Worm (Caenorhabditis elegans) whole organism, L2 larva: Measurements from ENCODE around the gene K02D10.1.

Source experiments
- C34F6.9 ChIP-seq: fragments of 150-350 bp; optimal IDR thresholded peaks from 2 replicates; lab custom pipeline; 2014; ENCODE audit warnings: missing biosample characterization, missing genetic modification characterization
- F13H6.1 ChIP-seq: sonication (generic microtip); optimal IDR thresholded peaks from 2 replicates; lab custom pipeline; 2016; ENCODE audit warnings: missing genetic modification characterization, missing compliant biosample characterization
- R02D3.7 ChIP-seq: fragments of 150-350 bp; optimal IDR thresholded peaks from 2 replicates; lab custom pipeline; 2014; ENCODE audit warnings: missing biosample characterization, missing genetic modification characterization
- Y55F3AM.14 ChIP-seq: fragments of 200-800 bp; sonication (Bioruptor generic); optimal IDR thresholded peaks from 2 replicates; lab custom pipeline; 2018; ENCODE audit warnings: mild to moderate bottlenecking, missing genetic modification characterization, missing compliant biosample characterization
- ZK546.5 ChIP-seq: sonication (generic microtip); optimal IDR thresholded peaks from 2 replicates; lab custom pipeline; 2017; ENCODE audit warnings: missing biosample characterization, missing genetic modification characterization
- alr-1 ChIP-seq: fragments of 150-350 bp; optimal IDR thresholded peaks from 2 replicates; lab custom pipeline; 2014; ENCODE audit warnings: missing biosample characterization, missing genetic modification characterization
- aly-2 ChIP-seq: fragments of 150-350 bp; optimal IDR thresholded peaks from 2 replicates; lab custom pipeline; 2014; ENCODE audit warnings: missing biosample characterization, missing genetic modification characterization
- ama-1 ChIP-seq: fragments of 150-350 bp; optimal IDR thresholded peaks from 2 replicates; lab custom pipeline; 2018; ENCODE audit warnings: inconsistent platforms
- blmp-1 ChIP-seq: sonication (generic microtip); optimal IDR thresholded peaks from 2 replicates; lab custom pipeline; 2017; ENCODE audit warnings: missing genetic modification characterization, mild to moderate bottlenecking, missing compliant biosample characterization, antibody characterized with exemption, moderate library complexity; ENCODE audit not compliant: insufficient read depth
- ceh-16 ChIP-seq: fragments of 150-350 bp; optimal IDR thresholded peaks from 2 replicates; lab custom pipeline; 2014; ENCODE audit warnings: missing biosample characterization, missing genetic modification characterization
- ceh-82 ChIP-seq: fragments of 150-350 bp; optimal IDR thresholded peaks from 2 replicates; lab custom pipeline; 2014; ENCODE audit warnings: missing biosample characterization, missing genetic modification characterization
- crh-2 ChIP-seq: sonication (generic microtip); optimal IDR thresholded peaks from 2 replicates; lab custom pipeline; 2017; ENCODE audit warnings: missing biosample characterization, missing genetic modification characterization
- egl-27 ChIP-seq: sonication (generic microtip); optimal IDR thresholded peaks from 3 replicates; lab custom pipeline; 2017; ENCODE audit warnings: missing biosample characterization, missing genetic modification reagents, missing genetic modification characterization
- elt-1 ChIP-seq: fragments of 150-350 bp; optimal IDR thresholded peaks from 2 replicates; lab custom pipeline; 2014; ENCODE audit warnings: missing biosample characterization, missing genetic modification characterization
- elt-3 ChIP-seq: sonication (generic microtip); optimal IDR thresholded peaks from 2 replicates; lab custom pipeline; 2017; ENCODE audit warnings: missing biosample characterization, missing genetic modification characterization
- fos-1 ChIP-seq: fragments of 150-350 bp; optimal IDR thresholded peaks from 2 replicates; lab custom pipeline; 2014; ENCODE audit warnings: missing biosample characterization, missing genetic modification characterization
- gmeb-1 ChIP-seq: fragments of 150-350 bp; optimal IDR thresholded peaks from 2 replicates; lab custom pipeline; 2014; ENCODE audit warnings: missing biosample characterization, missing genetic modification characterization
- lin-11 ChIP-seq: fragments of 150-350 bp; sonication (generic microtip); optimal IDR thresholded peaks from 2 replicates; lab custom pipeline; 2014; ENCODE audit warnings: missing biosample characterization, missing genetic modification characterization, inconsistent platforms, mixed read lengths
- lin-13 ChIP-seq: fragments of 150-350 bp; optimal IDR thresholded peaks from 2 replicates; lab custom pipeline; 2014; ENCODE audit warnings: missing biosample characterization, missing genetic modification reagents, missing genetic modification characterization
- lin-39 ChIP-seq: fragments of 150-350 bp; optimal IDR thresholded peaks from 2 replicates; lab custom pipeline; 2014; ENCODE audit warnings: missing biosample characterization, missing genetic modification reagents, missing genetic modification characterization
- lsy-2 ChIP-seq, 2 experiments: fragments of 150-350 bp in 1 of 2; sonication (generic microtip) in 1 of 2; optimal IDR thresholded peaks; 2 replicates each; lab custom pipeline; 2014 to 2017; ENCODE audit warnings: missing biosample characterization in 2 of 2, missing genetic modification characterization in 2 of 2
- mab-5 ChIP-seq: fragments of 150-350 bp; optimal IDR thresholded peaks from 2 replicates; lab custom pipeline; 2014; ENCODE audit warnings: missing biosample characterization, missing genetic modification characterization
- mbf-1 ChIP-seq: sonication (generic microtip); optimal IDR thresholded peaks from 2 replicates; lab custom pipeline; 2017; ENCODE audit warnings: missing biosample characterization, missing genetic modification characterization
- mdl-1 ChIP-seq, 2 experiments: fragments of 150-350 bp in 1 of 2; sonication (generic microtip) in 1 of 2; optimal IDR thresholded peaks; 2 replicates each; lab custom pipeline; 2017; ENCODE audit warnings: missing biosample characterization in 2 of 2, missing genetic modification characterization in 2 of 2
- nhr-10 ChIP-seq: sonication (generic microtip); optimal IDR thresholded peaks from 2 replicates; lab custom pipeline; 2017; ENCODE audit warnings: missing biosample characterization, missing genetic modification characterization
- nhr-11 ChIP-seq: fragments of 150-350 bp; optimal IDR thresholded peaks from 2 replicates; lab custom pipeline; 2014; ENCODE audit warnings: missing biosample characterization, missing genetic modification characterization
- nhr-12 ChIP-seq: fragments of 150-350 bp; optimal IDR thresholded peaks from 2 replicates; lab custom pipeline; 2014; ENCODE audit warnings: missing biosample characterization, missing genetic modification characterization
- nhr-129 ChIP-seq: fragments of 150-350 bp; optimal IDR thresholded peaks from 2 replicates; lab custom pipeline; 2014; ENCODE audit warnings: missing biosample characterization, missing genetic modification characterization
- nhr-21 ChIP-seq: fragments of 150-350 bp; optimal IDR thresholded peaks from 2 replicates; lab custom pipeline; 2014; ENCODE audit warnings: missing biosample characterization, missing genetic modification characterization
- nhr-23 ChIP-seq: fragments of 150-350 bp; optimal IDR thresholded peaks from 2 replicates; lab custom pipeline; 2014; ENCODE audit warnings: missing biosample characterization, missing genetic modification reagents, missing genetic modification characterization
- nhr-237 ChIP-seq: fragments of 150-350 bp; optimal IDR thresholded peaks from 2 replicates; lab custom pipeline; 2014; ENCODE audit warnings: missing biosample characterization, missing genetic modification characterization
- nhr-25 ChIP-seq: fragments of 150-350 bp; sonication (generic microtip); optimal IDR thresholded peaks from 3 replicates; lab custom pipeline; 2014; ENCODE audit warnings: missing biosample characterization, missing genetic modification characterization
- nhr-77 ChIP-seq: fragments of 150-350 bp; optimal IDR thresholded peaks from 2 replicates; lab custom pipeline; 2014; ENCODE audit warnings: missing biosample characterization, missing genetic modification characterization
- peb-1 ChIP-seq: fragments of 150-350 bp; optimal IDR thresholded peaks from 2 replicates; lab custom pipeline; 2014; ENCODE audit warnings: missing biosample characterization, missing genetic modification characterization
- sem-4 ChIP-seq: fragments of 150-350 bp; optimal IDR thresholded peaks from 2 replicates; lab custom pipeline; 2014; ENCODE audit warnings: missing biosample characterization, missing genetic modification reagents, missing genetic modification characterization
- skn-1 ChIP-seq: sonication (generic microtip); optimal IDR thresholded peaks from 2 replicates; lab custom pipeline; 2017; ENCODE audit warnings: missing biosample characterization, missing genetic modification characterization
- sma-3 ChIP-seq: sonication (generic microtip); optimal IDR thresholded peaks from 2 replicates; lab custom pipeline; 2016; ENCODE audit warnings: missing genetic modification reagents, missing genetic modification characterization, missing compliant biosample characterization
- sma-9 ChIP-seq, 2 experiments: fragments of 150-350 bp in 1 of 2; sonication (generic microtip) in 1 of 2; optimal IDR thresholded peaks; 2 replicates each; lab custom pipeline; 2014 to 2016; ENCODE audit warnings: missing genetic modification characterization in 2 of 2, mild to moderate bottlenecking in 1 of 2, missing biosample characterization in 1 of 2, missing compliant biosample characterization in 1 of 2, missing genetic modification reagents in 1 of 2, moderate library complexity in 1 of 2
- unc-62 ChIP-seq: fragments of 150-350 bp; optimal IDR thresholded peaks from 2 replicates; lab custom pipeline; 2014; ENCODE audit warnings: missing biosample characterization, missing genetic modification reagents, missing genetic modification characterization
- zag-1 ChIP-seq: fragments of 150-350 bp; optimal IDR thresholded peaks from 2 replicates; lab custom pipeline; 2014; ENCODE audit warnings: missing biosample characterization, missing genetic modification characterization
- ztf-1 ChIP-seq: fragments of 200-800 bp; sonication (Bioruptor generic); conservative IDR thresholded peaks from 2 replicates; pipeline ENCODE4 v1.3.6; 2022; ENCODE audit warnings: missing genetic modification characterization, missing compliant biosample characterization
- ztf-11 ChIP-seq: sonication (generic microtip); optimal IDR thresholded peaks from 2 replicates; lab custom pipeline; 2017; ENCODE audit warnings: missing biosample characterization, missing genetic modification characterization
- ztf-4 ChIP-seq: fragments of 150-350 bp; optimal IDR thresholded peaks from 2 replicates; lab custom pipeline; 2014; ENCODE audit warnings: missing biosample characterization, missing genetic modification characterization

K02D10.1 gene

ce11 chrIII:8792251-8792650, 22.9 kb downstream of the K02D10.1 start, which contains the start of gene ztf-1:
ztf-1 (minus strand) TSS chrIII:8792351.
- TF ChIP-seq sem-4 (tag; lab: Kevin White, UChicago) (no peak), mab-5 (tag; lab: Kevin White, UChicago) (no peak), egl-27 (tag; lab: Kevin White, UChicago) (no peak), lin-39 (no peak), mdl-1 (tag; optimal IDR thresholded peaks at IDR 0.05; lab: Kevin White, UChicago) (no peak), ceh-82 (tag; lab: Kevin White, UChicago) (no peak), ztf-1 (no peak), lin-11 (tag; lab: Kevin White, UChicago) (no peak), elt-1 (tag; lab: Kevin White, UChicago) (no peak), crh-2 (tag; lab: Kevin White, UChicago) (no peak), nhr-25 (no peak), nhr-129 (tag; lab: Kevin White, UChicago) (no peak), aly-2 (tag; lab: Kevin White, UChicago) (no peak), lin-13 (GFP tag; lab: Kevin White, UChicago) (no peak), ztf-4 (tag; lab: Kevin White, UChicago) (no peak)
- TF ChIP-seq, all 48 proteins: peak for 0

ce11 chrIII:8794793-8795192, 25.5 kb downstream of the K02D10.1 start:
- TF ChIP-seq sma-3 (GFP tag; lab: Kevin White, UChicago) (peak; percentile 77), sem-4 (tag; lab: Kevin White, UChicago) (peak; percentile 86), nhr-21 (tag; lab: Kevin White, UChicago) (peak; percentile 45), crh-2 (tag; lab: Kevin White, UChicago) (peak; percentile 35), peb-1 (tag; lab: Kevin White, UChicago) (peak; percentile 45), Y55F3AM.14 (GFP tag; lab: Kevin White, UChicago) (peak; percentile 6), lin-13 (GFP tag; lab: Kevin White, UChicago) (peak; percentile 64), mdl-1 (tag; optimal IDR thresholded peaks at IDR 0.05; lab: Kevin White, UChicago) (peak; percentile 67 to 70), egl-27 (tag; lab: Kevin White, UChicago) (peak; percentile 74), fos-1 (peak; percentile 80), ztf-4 (tag; lab: Kevin White, UChicago) (peak; percentile 11), nhr-12 (tag; lab: Kevin White, UChicago) (no peak), lin-11 (tag; lab: Kevin White, UChicago) (peak; percentile 37), F13H6.1 (tag; lab: Kevin White, UChicago) (peak; percentile 93), ceh-16 (peak; percentile 91), nhr-25 (peak; percentile 79), zag-1 (tag; lab: Kevin White, UChicago) (no peak), mab-5 (tag; lab: Kevin White, UChicago) (no peak), blmp-1 (tag; lab: Kevin White, UChicago) (peak; percentile 92), sma-9 (GFP tag; optimal IDR thresholded peaks at IDR 0.05; lab: Kevin White, UChicago) (peak; percentile 91), sma-9 (tag; optimal IDR thresholded peaks at IDR 0.05; lab: Kevin White, UChicago) (no peak), lsy-2 (tag; optimal IDR thresholded peaks at IDR 0.05; lab: Kevin White, UChicago) (peak; percentile 13 to 77), nhr-10 (tag; lab: Kevin White, UChicago) (no peak), nhr-129 (tag; lab: Kevin White, UChicago) (peak; percentile 85), gmeb-1 (tag; lab: Kevin White, UChicago) (peak; percentile 70), R02D3.7 (no peak)

ce11 chrIII:8795595-8796141, 26.3 kb downstream of the K02D10.1 start:
- TF ChIP-seq zag-1 (tag; lab: Kevin White, UChicago): peak; percentile 98
- peak; percentile 77 for TF ChIP-seq gmeb-1 (tag; lab: Kevin White, UChicago)
- TF ChIP-seq nhr-25: peak; percentile 97
- TF ChIP-seq ztf-4 (tag; lab: Kevin White, UChicago): peak; percentile 96
- TF ChIP-seq ZK546.5: peak; percentile 63
- peak; percentile 85 for TF ChIP-seq alr-1 (tag; lab: Kevin White, UChicago)
- no peak for TF ChIP-seq skn-1
- peak; percentile 13 for TF ChIP-seq ztf-11 (tag; lab: Kevin White, UChicago)
- TF ChIP-seq lsy-2 (tag; optimal IDR thresholded peaks at IDR 0.05; lab: Kevin White, UChicago): peak; percentile 83 to 95
- TF ChIP-seq ceh-82 (tag; lab: Kevin White, UChicago): peak; percentile 39
- peak; percentile 94 for TF ChIP-seq Y55F3AM.14 (GFP tag; lab: Kevin White, UChicago)
- peak; percentile 98 for TF ChIP-seq unc-62
- peak; percentile 97 for TF ChIP-seq C34F6.9 (tag; lab: Kevin White, UChicago)
- TF ChIP-seq ceh-16: peak; percentile 67
- TF ChIP-seq lin-13 (GFP tag; lab: Kevin White, UChicago): peak; percentile 95
- TF ChIP-seq nhr-77: peak; percentile 65
- TF ChIP-seq nhr-21 (tag; lab: Kevin White, UChicago): peak; percentile 98
- peak; percentile 48 for TF ChIP-seq lin-39
- peak; percentile 97 for TF ChIP-seq egl-27 (tag; lab: Kevin White, UChicago)
- peak; percentile 54 for TF ChIP-seq nhr-237 (tag; lab: Kevin White, UChicago)
- peak; percentile 31 for TF ChIP-seq R02D3.7
- no peak for TF ChIP-seq nhr-23 (tag; lab: Kevin White, UChicago)
- peak; percentile 96 for TF ChIP-seq sma-3 (GFP tag; lab: Kevin White, UChicago)
- no peak for TF ChIP-seq elt-3 (tag; lab: Kevin White, UChicago)
- peak; percentile 91 to 94 for TF ChIP-seq mdl-1 (tag; optimal IDR thresholded peaks at IDR 0.05; lab: Kevin White, UChicago)
- TF ChIP-seq elt-1 (tag; lab: Kevin White, UChicago): no peak
- TF ChIP-seq ama-1 (lab: Kevin White, UChicago): peak; percentile 82
- peak; percentile 96 for TF ChIP-seq crh-2 (tag; lab: Kevin White, UChicago)
- TF ChIP-seq mbf-1 (tag; lab: Kevin White, UChicago): no peak
- peak; percentile 97 for TF ChIP-seq fos-1
- TF ChIP-seq ztf-1: no peak
- TF ChIP-seq nhr-11 (tag; lab: Kevin White, UChicago): no peak
- TF ChIP-seq blmp-1 (tag; lab: Kevin White, UChicago): peak; percentile 87
- no peak for TF ChIP-seq nhr-12 (tag; lab: Kevin White, UChicago)
- peak; percentile 99 for TF ChIP-seq F13H6.1 (tag; lab: Kevin White, UChicago)
